Worm (Caenorhabditis elegans): Measurements from ENCODE around the gene frpr-1.

DNA sequence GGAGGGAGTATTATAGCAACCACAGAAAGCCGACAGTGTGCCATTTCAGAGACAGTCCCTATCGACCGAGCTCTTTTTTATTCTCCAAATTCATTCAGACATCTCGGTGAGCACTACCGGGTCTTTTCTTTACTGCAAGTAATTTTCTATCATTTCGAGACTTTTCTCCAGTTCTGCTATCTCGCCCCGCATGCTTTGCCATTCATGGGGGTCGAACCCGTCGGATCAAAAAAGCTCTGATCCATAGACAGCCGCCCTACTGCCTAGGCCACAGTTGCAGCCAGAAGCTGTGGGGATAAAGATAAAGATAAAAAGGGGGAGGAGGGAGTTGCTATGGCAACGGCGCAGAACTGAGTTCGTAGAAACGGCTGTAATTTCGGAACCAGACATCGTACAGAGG, 22.0 kb upstream of the frpr-1 start:
- TF ChIP-seq mel-28 (tag; optimal IDR thresholded peaks at IDR 0.05; ENCODE audit: borderline replicate concordance) (no peak), sea-2 (GFP tag; IDR thresholded peaks at IDR 0.05) (no peak), F57A8.1 (GFP tag; optimal IDR thresholded peaks at IDR 0.05) (no peak), F55B11.4 (tag; optimal IDR thresholded peaks at IDR 0.05; ENCODE audit: borderline replicate concordance, insufficient read depth) (no peak), unc-130 (GFP tag; optimal IDR thresholded peaks at IDR 0.05) (no peak), egl-18 (GFP tag; IDR thresholded peaks at IDR 0.05) (no peak), snpc-1.3 (tag; optimal IDR thresholded peaks at IDR 0.05; ENCODE audit: insufficient read depth) (no peak), pha-4 (tag; optimal IDR thresholded peaks at IDR 0.05) (no peak), zfh-2 (GFP tag; conservative IDR thresholded peaks at IDR 0.05) (0 out of 2 replicates have a peak, but pooled peaks have one; percentile 27), xnd-1 (tag; optimal IDR thresholded peaks at IDR 0.05) (no peak), rec-8 (tag; optimal IDR thresholded peaks at IDR 0.05) (no peak), madf-3 (GFP tag; IDR thresholded peaks at IDR 0.05) (no peak), lsl-1 (GFP tag; optimal IDR thresholded peaks at IDR 0.05) (no peak)
